Worm (Caenorhabditis elegans): Measurements from ENCODE around the gene F47C12.8.

The F47C12.8 gene

DNA sequence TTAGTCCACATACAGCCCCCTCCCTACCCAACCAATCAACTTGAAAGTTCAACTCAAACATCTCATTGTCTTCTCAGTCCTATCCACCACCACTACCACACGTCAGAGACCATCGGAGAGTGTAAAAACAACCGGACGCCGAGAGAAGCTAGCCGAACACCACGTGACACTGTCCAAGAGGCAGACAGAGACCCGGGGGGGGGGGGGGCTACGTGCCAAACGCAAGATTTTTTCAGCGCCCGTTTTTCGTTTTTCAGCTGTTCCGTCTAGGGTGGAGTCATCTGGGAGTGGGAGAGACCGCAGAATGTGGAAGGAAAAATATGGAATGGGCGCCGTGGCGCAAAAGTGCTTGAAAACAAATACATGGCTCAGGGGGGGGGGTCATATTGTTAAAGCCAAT is 27.5 kb upstream of the F47C12.8 start (continued):
- TF ChIP-seq lin-13 (GFP tag; optimal IDR thresholded peaks at IDR 0.05) = no peak
- TF ChIP-seq R02D3.7 (tag; optimal IDR thresholded peaks at IDR 0.05) = no peak
- TF ChIP-seq snpc-4 (tag; optimal IDR thresholded peaks at IDR 0.05) = no peak
- no peak for TF ChIP-seq nhr-111 (GFP tag; optimal IDR thresholded peaks at IDR 0.05)
- peak; percentile 0 for TF ChIP-seq dpl-1 (GFP tag; optimal IDR thresholded peaks at IDR 0.05)
- TF ChIP-seq aha-1 (tag) = peak; percentile 100
- TF ChIP-seq ceh-82 (tag; optimal IDR thresholded peaks at IDR 0.05) = no peak
- peak; percentile 94 to 97 for TF ChIP-seq mdl-1 (tag; optimal IDR thresholded peaks at IDR 0.05)
- TF ChIP-seq Y75B8A.6 (GFP tag; IDR thresholded peaks at IDR 0.05) = no peak
- TF ChIP-seq ztf-7 (tag; optimal IDR thresholded peaks at IDR 0.05) = no peak
- no peak for TF ChIP-seq T20F7.1 (GFP tag; optimal IDR thresholded peaks at IDR 0.05)
- no peak for TF ChIP-seq zag-1 (tag; optimal IDR thresholded peaks at IDR 0.05)
- no peak for TF ChIP-seq ceh-44 (GFP tag; IDR thresholded peaks at IDR 0.05)
- no peak for TF ChIP-seq mdt-29 (GFP tag; IDR thresholded peaks at IDR 0.05)
- TF ChIP-seq egl-27 (tag; optimal IDR thresholded peaks at IDR 0.05) = no peak
- no peak for TF ChIP-seq ceh-20 (GFP tag; IDR thresholded peaks at IDR 0.05)
- no peak for TF ChIP-seq lin-15B (tag; optimal IDR thresholded peaks at IDR 0.05)
- TF ChIP-seq attf-4 (tag; optimal IDR thresholded peaks at IDR 0.05) = no peak
- peak in 1 of 2 experiments; percentile 78 for TF ChIP-seq daf-16 (GFP tag; optimal IDR thresholded peaks at IDR 0.05)
- no peak for TF ChIP-seq daf-16 (tag; optimal IDR thresholded peaks at IDR 0.05)
- TF ChIP-seq nhr-102 (tag; optimal IDR thresholded peaks at IDR 0.05) = no peak
- TF ChIP-seq cey-2 (tag; optimal IDR thresholded peaks at IDR 0.05; ENCODE audit: borderline replicate concordance, insufficient read depth) = no peak
- no peak for TF ChIP-seq F26F4.8 (GFP tag; conservative IDR thresholded peaks at IDR 0.05)
- no peak for TF ChIP-seq ZK546.5 (tag; optimal IDR thresholded peaks at IDR 0.05)
- TF ChIP-seq lin-38 (GFP tag; IDR thresholded peaks at IDR 0.05) = peak; percentile 22; the same call in 1 of the 2 replicates
- peak; percentile 14 for TF ChIP-seq F37D6.2 (tag; optimal IDR thresholded peaks at IDR 0.05)
- no peak for TF ChIP-seq skn-1 (tag; optimal IDR thresholded peaks at IDR 0.05)
- no peak for TF ChIP-seq lin-1 (GFP tag; IDR thresholded peaks at IDR 0.05)
- TF ChIP-seq nhr-41 (GFP tag; IDR thresholded peaks at IDR 0.05) = no peak
- no peak for TF ChIP-seq F49E8.2 (tag; optimal IDR thresholded peaks at IDR 0.05; ENCODE audit: borderline replicate concordance)
- no peak for TF ChIP-seq F10B5.3 (tag; optimal IDR thresholded peaks at IDR 0.05)
- TF ChIP-seq T26A8.4 (GFP tag; IDR thresholded peaks at IDR 0.05) = no peak; the same call in 1 of the 2 replicates
- TF ChIP-seq rbr-2 (tag; optimal IDR thresholded peaks at IDR 0.05) = peak; percentile 58
- no peak for TF ChIP-seq sdz-12 (GFP tag; optimal IDR thresholded peaks at IDR 0.05)
- no peak for TF ChIP-seq fos-1 (tag; optimal IDR thresholded peaks at IDR 0.05)
- no peak for TF ChIP-seq nhr-25 (tag; optimal IDR thresholded peaks at IDR 0.05; ENCODE audit: borderline replicate concordance, insufficient read depth)
- TF ChIP-seq gei-8 (GFP tag; optimal IDR thresholded peaks at IDR 0.05) = no peak
- TF ChIP-seq Y5F2A.4 (GFP tag; optimal IDR thresholded peaks at IDR 0.05) = no peak
- no peak for TF ChIP-seq nhr-42 (GFP tag; IDR thresholded peaks at IDR 0.05)
- TF ChIP-seq dmd-9 (GFP tag; IDR thresholded peaks at IDR 0.05) = no peak
- no peak for TF ChIP-seq ztf-11 (tag; optimal IDR thresholded peaks at IDR 0.05)
- no peak for TF ChIP-seq vab-7 (GFP tag; IDR thresholded peaks at IDR 0.05)
- peak; percentile 22 for TF ChIP-seq jun-1 (tag; optimal IDR thresholded peaks at IDR 0.05)
- TF ChIP-seq nhr-6 (tag; optimal IDR thresholded peaks at IDR 0.05) = no peak
- TF ChIP-seq D1046.2 (GFP tag; IDR thresholded peaks at IDR 0.05) = no peak
- TF ChIP-seq lin-29 (GFP tag; IDR thresholded peaks at IDR 0.05) = no peak
- TF ChIP-seq aly-2 (tag; optimal IDR thresholded peaks at IDR 0.05) = no peak
- TF ChIP-seq saeg-2 (GFP tag; IDR thresholded peaks at IDR 0.05) = no peak
- TF ChIP-seq zfp-2 (tag; optimal IDR thresholded peaks at IDR 0.05) = no peak
- no peak for TF ChIP-seq nhr-76 (tag; optimal IDR thresholded peaks at IDR 0.05)
- TF ChIP-seq tra-1 (GFP tag; IDR thresholded peaks at IDR 0.05) = 0 out of 2 replicates have a peak, but pooled peaks have one; percentile 61
- no peak for TF ChIP-seq daf-19 (GFP tag; conservative IDR thresholded peaks at IDR 0.05)
- TF ChIP-seq madf-5 (GFP tag; IDR thresholded peaks at IDR 0.05) = no peak
